Fruit fly (Drosophila melanogaster) whole organism, embryonic: Measurements from ENCODE around the gene Mst85C.
A peak's percentile ranks its signal among the peaks of the same experiment; 100 is the strongest.

ENCODE experiments used
- Bgb ChIP-seq: fragments of 200-800 bp; sonication (Bioruptor generic); IDR thresholded peaks from 2 replicates; pipeline ENCODE4 v1.3.6; 2022; ENCODE audit warnings: missing biosample characterization, missing genetic modification characterization; ENCODE audit not compliant: partially characterized antibody
- Blimp-1 ChIP-seq: fragments of 200-800 bp; sonication (Bioruptor generic); optimal IDR thresholded peaks from 3 replicates; lab custom pipeline; 2018; ENCODE audit warnings: missing biosample characterization, missing genetic modification characterization, mild to moderate bottlenecking, moderate library complexity, missing genetic modification reagents
- CG13624 ChIP-seq: fragments of 200-800 bp; sonication (Bioruptor generic); optimal IDR thresholded peaks from 2 replicates; lab custom pipeline; 2016; ENCODE audit warnings: missing biosample characterization, missing genetic modification characterization
- CG15269 ChIP-seq: fragments of 200-800 bp; sonication (Bioruptor generic); optimal IDR thresholded peaks from 2 replicates; lab custom pipeline; 2018; ENCODE audit warnings: missing biosample characterization, mild to moderate bottlenecking, missing genetic modification characterization, moderate library complexity
- CG15514 ChIP-seq: fragments of 200-800 bp; sonication (Bioruptor generic); optimal IDR thresholded peaks from 3 replicates; lab custom pipeline; 2017; ENCODE audit warnings: missing biosample characterization, missing genetic modification characterization, mild to moderate bottlenecking, moderate library complexity, missing genetic modification reagents
- CG18764 ChIP-seq: fragments of 200-800 bp; sonication (Bioruptor generic); optimal IDR thresholded peaks from 3 replicates; lab custom pipeline; 2016; ENCODE audit warnings: missing biosample characterization, missing genetic modification characterization
- CG31224 ChIP-seq: fragments of 200-800 bp; sonication (Bioruptor generic); IDR thresholded peaks from 2 replicates; pipeline ENCODE4 v1.3.6; 2022; ENCODE audit warnings: missing biosample characterization, missing genetic modification characterization
- CG32772 ChIP-seq: fragments of 200-800 bp; sonication (Bioruptor generic); IDR thresholded peaks from 2 replicates; pipeline ENCODE4 v1.3.6; 2022; ENCODE audit warnings: missing biosample characterization, missing genetic modification characterization
- CG4617 ChIP-seq: fragments of 200-800 bp; sonication (Bioruptor generic); optimal IDR thresholded peaks from 3 replicates; lab custom pipeline; 2016; ENCODE audit warnings: missing biosample characterization, missing genetic modification characterization, borderline replicate concordance
- CG6272 ChIP-seq: fragments of 200-800 bp; sonication (Bioruptor generic); IDR thresholded peaks from 2 replicates; pipeline ENCODE4 v1.3.6; 2022; ENCODE audit warnings: missing biosample characterization, missing genetic modification characterization
- CG6683 ChIP-seq: fragments of 200-800 bp; sonication (Bioruptor generic); optimal IDR thresholded peaks from 2 replicates; lab custom pipeline; 2017; ENCODE audit warnings: missing biosample characterization, mild to moderate bottlenecking, missing genetic modification characterization, missing genetic modification reagents
- CG6854 ChIP-seq: fragments of 200-800 bp; sonication (Bioruptor generic); optimal IDR thresholded peaks from 3 replicates; lab custom pipeline; 2017; ENCODE audit warnings: missing biosample characterization, mild to moderate bottlenecking, missing genetic modification characterization
- CG7963 ChIP-seq: fragments of 200-800 bp; sonication (Bioruptor generic); IDR thresholded peaks from 3 replicates; pipeline ENCODE4 v1.3.6; 2022; ENCODE audit warnings: missing biosample characterization, missing genetic modification characterization; ENCODE audit not compliant: partially characterized antibody
- D ChIP-seq, 2 experiments: fragments of 200-800 bp in 1 of 2; fragments of >200 bp in 1 of 2; sonication (Bioruptor generic) in 1 of 2; optimal IDR thresholded peaks; 2 replicates in 1 of 2; 3 replicates in 1 of 2; lab custom pipeline; 2017; ENCODE audit warnings: mild to moderate bottlenecking in 1 of 2, missing biosample characterization in 1 of 2, missing genetic modification characterization in 1 of 2, missing genetic modification reagents in 1 of 2
- Dip2 ChIP-seq: fragments of 200-800 bp; sonication (Bioruptor generic); IDR thresholded peaks from 2 replicates; pipeline ENCODE4 v1.3.6; 2022; ENCODE audit warnings: missing biosample characterization, missing genetic modification characterization
- Dref ChIP-seq: fragments of 200-800 bp; sonication (Bioruptor generic); IDR thresholded peaks from 2 replicates; pipeline ENCODE4 v1.3.6; 2022; ENCODE audit warnings: missing biosample characterization, missing genetic modification characterization
- Ets65A ChIP-seq: fragments of 200-800 bp; sonication (Bioruptor generic); peaks from one replicate; lab custom pipeline; 2016; ENCODE audit warnings: missing biosample characterization, missing genetic modification characterization
- Ets97D ChIP-seq: fragments of 200-800 bp; sonication (Bioruptor generic); optimal IDR thresholded peaks from 3 replicates; lab custom pipeline; 2016; ENCODE audit warnings: missing biosample characterization, missing genetic modification characterization
- Gug ChIP-seq: fragments of 200-800 bp; sonication (Bioruptor generic); IDR thresholded peaks from 4 replicates; pipeline ENCODE4 v1.3.6; 2022; ENCODE audit warnings: missing biosample characterization, missing genetic modification characterization
- HmgZ ChIP-seq: fragments of 200-800 bp; sonication (Bioruptor generic); optimal IDR thresholded peaks from 2 replicates; lab custom pipeline; 2018; ENCODE audit warnings: missing biosample characterization, mild to moderate bottlenecking, missing genetic modification characterization
- Mad ChIP-seq: fragments of 200-800 bp; sonication (Bioruptor generic); optimal IDR thresholded peaks from 2 replicates; lab custom pipeline; 2016; ENCODE audit warnings: missing biosample characterization, missing genetic modification characterization
- Med ChIP-seq: fragments of 200-800 bp; sonication (Bioruptor generic); peaks from one replicate; lab custom pipeline; 2016; ENCODE audit warnings: missing biosample characterization, missing genetic modification characterization, mild to moderate bottlenecking, inconsistent platforms, moderate library complexity
- NFAT ChIP-seq: fragments of 200-800 bp; sonication (Bioruptor generic); IDR thresholded peaks from 2 replicates; pipeline ENCODE4 v1.3.6; 2022; ENCODE audit warnings: missing biosample characterization, missing genetic modification characterization
- Neu2 ChIP-seq: fragments of 200-800 bp; sonication (Bioruptor generic); optimal IDR thresholded peaks from 3 replicates; lab custom pipeline; 2016; ENCODE audit warnings: missing biosample characterization, missing genetic modification characterization, borderline replicate concordance
- NfI ChIP-seq: fragments of 200-800 bp; sonication (Bioruptor generic); optimal IDR thresholded peaks from 3 replicates; lab custom pipeline; 2018; ENCODE audit warnings: missing biosample characterization, mild to moderate bottlenecking, missing genetic modification characterization, moderate library complexity
- PHDP ChIP-seq: fragments of 200-800 bp; sonication (Bioruptor generic); optimal IDR thresholded peaks from 3 replicates; lab custom pipeline; 2018; ENCODE audit warnings: missing biosample characterization, mild to moderate bottlenecking, missing genetic modification characterization, moderate library complexity
- Pdp1 ChIP-seq, 2 experiments: fragments of 200-800 bp; sonication (Bioruptor generic); optimal IDR thresholded peaks; 3 replicates each; lab custom pipeline; 2016; ENCODE audit warnings: missing biosample characterization in 2 of 2, missing genetic modification characterization in 2 of 2, mild to moderate bottlenecking in 1 of 2, moderate library complexity in 1 of 2
- Sry-β ChIP-seq: fragments of 200-800 bp; sonication (Bioruptor generic); optimal IDR thresholded peaks from 2 replicates; lab custom pipeline; 2018; ENCODE audit warnings: missing biosample characterization, mild to moderate bottlenecking, missing genetic modification characterization, moderate library complexity
- TFAM ChIP-seq: fragments of 200-800 bp; sonication (Bioruptor generic); optimal IDR thresholded peaks from 2 replicates; lab custom pipeline; 2017; ENCODE audit warnings: missing biosample characterization, missing genetic modification characterization, inconsistent platforms
- Taf1 ChIP-seq: fragments of 200-800 bp; sonication (Bioruptor generic); IDR thresholded peaks from 2 replicates; pipeline ENCODE4 v1.3.6; 2022; ENCODE audit warnings: missing biosample characterization, missing genetic modification characterization
- Xbp1 ChIP-seq: fragments of 200-800 bp; sonication (Bioruptor generic); optimal IDR thresholded peaks from 3 replicates; lab custom pipeline; 2016; ENCODE audit warnings: missing biosample characterization, mild to moderate bottlenecking, missing genetic modification characterization
- ase ChIP-seq: fragments of 200-800 bp; sonication (Bioruptor generic); IDR thresholded peaks from 3 replicates; pipeline ENCODE4 v1.3.6; 2022; ENCODE audit warnings: missing biosample characterization, missing genetic modification characterization
- cg ChIP-seq: fragments of 200-800 bp; sonication (Bioruptor generic); optimal IDR thresholded peaks from 3 replicates; lab custom pipeline; 2019; ENCODE audit warnings: missing biosample characterization, mild to moderate bottlenecking, missing genetic modification characterization, moderate library complexity
- chinmo ChIP-seq: fragments of 200-800 bp; sonication (Bioruptor generic); IDR thresholded peaks from 4 replicates; pipeline ENCODE4 v1.3.6; 2022; ENCODE audit warnings: missing biosample characterization, missing genetic modification characterization; ENCODE audit not compliant: partially characterized antibody
- chm ChIP-seq: fragments of 200-800 bp; sonication (Bioruptor generic); IDR thresholded peaks from 2 replicates; pipeline ENCODE4 v1.3.6; 2022; ENCODE audit warnings: missing biosample characterization, missing genetic modification characterization
- crp ChIP-seq, 2 experiments: fragments of 200-800 bp; sonication (Bioruptor generic); optimal IDR thresholded peaks; 2 replicates in 1 of 2; 3 replicates in 1 of 2; lab custom pipeline; 2017; ENCODE audit warnings: missing biosample characterization in 2 of 2, missing genetic modification characterization in 2 of 2, mild to moderate bottlenecking in 1 of 2, moderate library complexity in 1 of 2
- dm ChIP-seq: fragments of 200-800 bp; sonication (Bioruptor generic); optimal IDR thresholded peaks from 3 replicates; lab custom pipeline; 2016; ENCODE audit warnings: missing biosample characterization, missing genetic modification characterization
- emc ChIP-seq: fragments of 200-800 bp; sonication (Bioruptor generic); optimal IDR thresholded peaks from 2 replicates; lab custom pipeline; 2016; ENCODE audit warnings: missing biosample characterization, missing genetic modification characterization
- exex ChIP-seq: fragments of 200-800 bp; sonication (Bioruptor generic); optimal IDR thresholded peaks from 4 replicates; lab custom pipeline; 2018; ENCODE audit warnings: missing biosample characterization, mild to moderate bottlenecking, missing genetic modification characterization, moderate library complexity
- eyg ChIP-seq: fragments of 200-800 bp; sonication (Bioruptor generic); optimal IDR thresholded peaks from 3 replicates; lab custom pipeline; 2016; ENCODE audit warnings: missing biosample characterization, missing genetic modification characterization
- fd3F ChIP-seq: fragments of 200-800 bp; sonication (Bioruptor generic); optimal IDR thresholded peaks from 2 replicates; lab custom pipeline; 2018; ENCODE audit warnings: missing biosample characterization, mild to moderate bottlenecking, missing genetic modification characterization, moderate library complexity
- ftz-f1 ChIP-seq: fragments of 200-800 bp; sonication (Bioruptor generic); optimal IDR thresholded peaks from 2 replicates; lab custom pipeline; 2016; ENCODE audit warnings: missing biosample characterization, missing genetic modification characterization
- kay ChIP-seq: fragments of 200-800 bp; sonication (Bioruptor generic); optimal IDR thresholded peaks from 2 replicates; lab custom pipeline; 2016; ENCODE audit warnings: missing biosample characterization, missing genetic modification characterization
- kni ChIP-seq: fragments of 200-800 bp; sonication (Bioruptor generic); optimal IDR thresholded peaks from 3 replicates; lab custom pipeline; 2017; ENCODE audit warnings: mild to moderate bottlenecking, missing biosample characterization, missing genetic modification reagents, missing genetic modification characterization
- nmo ChIP-seq: fragments of 200-800 bp; sonication (Bioruptor generic); optimal IDR thresholded peaks from 2 replicates; lab custom pipeline; 2018; ENCODE audit warnings: missing biosample characterization, mild to moderate bottlenecking, missing genetic modification characterization, moderate library complexity
- seq ChIP-seq: fragments of 200-800 bp; sonication (Bioruptor generic); IDR thresholded peaks from 2 replicates; pipeline ENCODE4 v1.3.6; 2022; ENCODE audit warnings: missing biosample characterization, missing genetic modification characterization
- sima ChIP-seq: fragments of 200-800 bp; sonication (Bioruptor generic); optimal IDR thresholded peaks from 2 replicates; lab custom pipeline; 2016; ENCODE audit warnings: missing biosample characterization, missing genetic modification characterization
- tio ChIP-seq: fragments of 200-800 bp; sonication (Bioruptor generic); optimal IDR thresholded peaks from 2 replicates; lab custom pipeline; 2017; ENCODE audit warnings: missing biosample characterization, missing genetic modification characterization, inconsistent platforms
- tll ChIP-seq, 2 experiments: fragments of 200-800 bp in 1 of 2; fragments of >200 bp in 1 of 2; sonication (Bioruptor generic) in 1 of 2; optimal IDR thresholded peaks; 2 replicates each; lab custom pipeline; 2017 to 2019; ENCODE audit warnings: missing biosample characterization in 2 of 2, missing genetic modification characterization in 2 of 2, mild to moderate bottlenecking in 1 of 2, moderate library complexity in 1 of 2

Gene Mst85C

DNA sequence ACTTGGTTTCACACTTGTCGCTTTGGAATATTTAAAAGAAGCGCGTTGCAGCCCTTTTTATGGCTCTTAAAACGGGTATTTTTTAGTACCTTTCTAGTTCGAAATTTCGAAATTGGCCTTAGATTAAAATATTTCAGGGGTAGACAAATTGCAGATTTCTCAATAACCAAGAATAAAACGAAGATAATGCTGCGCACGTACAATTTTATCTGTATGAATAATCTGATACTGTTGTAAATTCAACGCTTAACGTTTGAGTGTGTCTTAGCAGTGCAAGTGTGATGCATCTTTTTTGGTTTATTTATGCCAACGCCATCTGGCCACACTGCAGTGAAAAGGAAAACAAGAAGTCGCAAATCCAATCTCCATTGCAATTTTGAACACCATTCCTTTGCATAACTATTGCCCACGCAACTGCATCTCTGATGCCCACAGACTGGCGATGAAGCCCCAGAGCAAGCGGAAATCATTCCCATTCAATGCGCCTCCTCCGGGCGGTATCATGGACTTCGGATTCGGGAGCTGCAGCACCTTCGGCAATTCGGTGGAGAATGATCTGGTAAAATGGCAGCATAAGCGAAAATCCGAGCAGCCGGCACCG lies 2.2 kb downstream of the Mst85C start, which contains the start of gene Nmdmc (continued):
- TF ChIP-seq CG13624 (GFP tag; lab: Kevin White, UChicago) (no peak), tio (no peak), Blimp-1 (peak; percentile 50), CG15269 (tag; lab: Kevin White, UChicago) (no peak), Dip2 (GFP tag; lab: Robert Waterston, UW) (no peak), CG18764 (no peak), PHDP (tag; lab: Kevin White, UChicago) (no peak), tll (GFP tag; optimal IDR thresholded peaks at IDR 0.05; lab: Kevin White, UChicago) (no peak), Med (GFP tag; lab: Kevin White, UChicago) (no peak), NfI (GFP tag; lab: Kevin White, UChicago) (no peak), CG7963 (GFP tag; lab: Robert Waterston, UW) (no peak), emc (GFP tag; lab: Kevin White, UChicago) (no peak), kni (GFP tag; lab: Kevin White, UChicago) (no peak), CG6272 (no peak), cg (GFP tag; lab: Kevin White, UChicago) (no peak), kay (GFP tag; lab: Kevin White, UChicago) (no peak), seq (GFP tag; lab: Robert Waterston, UW) (no peak), eyg (GFP tag; lab: Kevin White, UChicago) (no peak), HmgZ (tag; lab: Kevin White, UChicago) (peak; percentile 26), Xbp1 (GFP tag; lab: Kevin White, UChicago) (no peak), sima (GFP tag; lab: Kevin White, UChicago) (no peak), fd3F (GFP tag; lab: Kevin White, UChicago) (no peak), CG15514 (GFP tag; lab: Kevin White, UChicago) (peak; percentile 69), nmo (GFP tag; lab: Kevin White, UChicago) (peak; percentile 51), exex (tag; lab: Kevin White, UChicago) (no peak), Dref (GFP tag; lab: Robert Waterston, UW) (no peak), CG6854 (GFP tag; lab: Kevin White, UChicago) (no peak), CG31224 (no peak), Pdp1 (GFP tag; optimal IDR thresholded peaks at IDR 0.05; lab: Kevin White, UChicago) (peak in 1 of 2 experiments; percentile 5), Ets65A (peak; percentile 82), dm (GFP tag; lab: Kevin White, UChicago) (no peak), crp (GFP tag; optimal IDR thresholded peaks at IDR 0.05; lab: Kevin White, UChicago) (no peak), Taf1 (GFP tag; lab: Robert Waterston, UW) (no peak), CG32772 (no peak), CG4617 (GFP tag; lab: Kevin White, UChicago) (peak; percentile 66), chm (GFP tag; lab: Robert Waterston, UW) (no peak), Bgb (GFP tag; lab: Robert Waterston, UW) (no peak), D (optimal IDR thresholded peaks at IDR 0.05; lab: Kevin White, UChicago) (no peak), D (GFP tag; optimal IDR thresholded peaks at IDR 0.05; lab: Kevin White, UChicago) (no peak), Sry-β (GFP tag; lab: Kevin White, UChicago) (no peak), NFAT (GFP tag; lab: Robert Waterston, UW) (no peak), CG6683 (GFP tag; lab: Kevin White, UChicago) (no peak), Gug (GFP tag; lab: Robert Waterston, UW) (no peak), Ets97D (GFP tag; lab: Kevin White, UChicago) (peak; percentile 38), TFAM (GFP tag; lab: Kevin White, UChicago) (no peak), Neu2 (no peak), chinmo (GFP tag; lab: Robert Waterston, UW) (no peak), ftz-f1 (no peak), ase (no peak), Mad (GFP tag; lab: Kevin White, UChicago) (no peak)
